Fruit fly (Drosophila melanogaster) whole organism, wandering third instar larva: Measurements from ENCODE around the gene Set8.

Experiments
- Dfd ChIP-seq: fragments of >200 bp; optimal IDR thresholded peaks from 2 replicates; lab custom pipeline; 2017; ENCODE audit warnings: missing biosample characterization, missing genetic modification characterization
- Dif ChIP-seq: fragments of 200-275, 200-300 bp; sonication (Bioruptor generic); optimal IDR thresholded peaks from 2 replicates; lab custom pipeline; 2018; ENCODE audit warnings: missing biosample characterization, missing genetic modification characterization; ENCODE audit not compliant: partially characterized antibody
- Mio ChIP-seq: sonication (Bioruptor generic); optimal IDR thresholded peaks from 2 replicates; lab custom pipeline; 2016; ENCODE audit warnings: missing biosample characterization, missing genetic modification characterization
- OdsH ChIP-seq: fragments of 200-800 bp; sonication (Bioruptor generic); optimal IDR thresholded peaks from 2 replicates; lab custom pipeline; 2016; ENCODE audit warnings: missing biosample characterization, mild to moderate bottlenecking, missing genetic modification characterization
- br ChIP-seq: fragments of 200-800 bp; sonication (Bioruptor generic); optimal IDR thresholded peaks from 2 replicates; lab custom pipeline; 2016; ENCODE audit warnings: missing biosample characterization, missing genetic modification characterization
- ey ChIP-seq: fragments of 200-800 bp; sonication (Bioruptor generic); optimal IDR thresholded peaks from 2 replicates; lab custom pipeline; 2016; ENCODE audit warnings: missing biosample characterization, missing genetic modification characterization
- foxo ChIP-seq, 2 experiments: fragments of 200-800 bp; sonication (Bioruptor generic); optimal IDR thresholded peaks; 2 replicates in 1 of 2; 3 replicates in 1 of 2; lab custom pipeline; 2016 to 2017; ENCODE audit warnings: missing biosample characterization in 2 of 2, missing genetic modification characterization in 2 of 2
- h ChIP-seq: fragments of 200-800 bp; sonication (Bioruptor generic); optimal IDR thresholded peaks from 3 replicates; lab custom pipeline; 2016; ENCODE audit warnings: missing biosample characterization, mild to moderate bottlenecking, missing genetic modification characterization
- pan ChIP-seq: fragments of >200 bp; optimal IDR thresholded peaks from 2 replicates; lab custom pipeline; 2017
- psq ChIP-seq: fragments of 200-800 bp; sonication (Bioruptor generic); optimal IDR thresholded peaks from 3 replicates; lab custom pipeline; 2017; ENCODE audit warnings: missing biosample characterization, mild to moderate bottlenecking, missing genetic modification characterization, moderate library complexity
- usp ChIP-seq: fragments of >200 bp; optimal IDR thresholded peaks from 2 replicates; lab custom pipeline; 2017; ENCODE audit warnings: missing biosample characterization, missing genetic modification characterization

DNA sequence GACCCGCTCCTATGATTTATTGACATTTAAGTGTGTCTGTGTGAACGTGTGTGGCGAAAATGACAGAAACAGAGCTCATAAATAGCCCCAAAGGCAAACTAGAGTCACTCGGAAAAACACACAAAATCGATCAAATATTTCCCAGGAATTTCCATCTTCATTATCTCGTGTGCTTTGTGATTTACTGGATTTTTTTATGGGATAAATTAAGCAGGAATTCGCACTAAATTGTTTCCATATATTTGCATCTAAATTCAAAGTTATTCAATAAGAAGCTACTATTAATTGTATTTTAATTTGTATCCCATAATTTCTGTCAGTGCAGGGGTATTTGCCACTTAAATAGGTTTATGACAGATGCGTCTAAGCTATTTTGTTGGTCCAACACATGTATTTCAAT is 16.9 kb downstream of the Set8 start:
- TF ChIP-seq pan (lab: Kevin White, UChicago) (no peak), br (GFP tag; lab: Kevin White, UChicago) (no peak), OdsH (GFP tag; lab: Kevin White, UChicago) (no peak), Dif (GFP tag; lab: Kevin White, UChicago) (no peak), Mio (GFP tag; lab: Kevin White, UChicago) (no peak), Dfd (GFP tag; lab: Kevin White, UChicago) (no peak), usp (GFP tag; lab: Kevin White, UChicago) (no peak), psq (GFP tag; lab: Kevin White, UChicago) (no peak), ey (GFP tag; lab: Kevin White, UChicago) (no peak), h (no peak), foxo (GFP tag; optimal IDR thresholded peaks at IDR 0.05; lab: Kevin White, UChicago) (no peak)
